Worm (Caenorhabditis elegans): ENCODE results near the gene F57E7.4.

DNA sequence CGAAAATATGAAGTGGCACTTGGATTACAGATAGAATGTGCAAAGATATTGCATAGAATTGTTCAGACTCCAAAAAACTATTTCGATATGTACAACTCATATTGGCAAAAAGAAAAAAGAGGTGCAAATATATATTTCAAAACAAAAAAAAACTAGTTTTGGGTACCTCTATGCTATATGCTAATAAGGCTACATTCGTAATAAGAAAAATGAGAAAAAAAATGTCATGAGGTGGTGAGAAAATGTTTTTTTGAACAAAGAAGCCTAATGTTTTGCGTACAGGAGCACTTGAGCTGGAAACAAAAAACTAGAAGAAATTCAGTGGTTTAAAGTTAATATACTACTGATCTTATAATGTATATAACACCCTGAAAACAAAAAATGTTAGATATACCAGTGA is 20.0 kb downstream of the F57E7.4 start, which contains the start of gene srh-142:
- TF ChIP-seq egl-27 (tag; optimal IDR thresholded peaks at IDR 0.05) = no peak
- no peak for TF ChIP-seq unc-130 (tag; optimal IDR thresholded peaks at IDR 0.05)
- no peak for TF ChIP-seq ztf-4 (tag; optimal IDR thresholded peaks at IDR 0.05)
- TF ChIP-seq hpl-2 (GFP tag; optimal IDR thresholded peaks at IDR 0.05) = no peak
- no peak for TF ChIP-seq nhr-11 (tag; optimal IDR thresholded peaks at IDR 0.05)
- no peak for TF ChIP-seq nhr-77 (tag; optimal IDR thresholded peaks at IDR 0.05)
- TF ChIP-seq zag-1 (tag; optimal IDR thresholded peaks at IDR 0.05) = no peak
- TF ChIP-seq rnt-1 (tag; optimal IDR thresholded peaks at IDR 0.05) = no peak
- no peak for TF ChIP-seq nhr-237 (tag; optimal IDR thresholded peaks at IDR 0.05)

All from whole organism, L1 larva.